Worm (Caenorhabditis elegans): ENCODE results near the gene spot-1.
A peak's percentile ranks its signal among the peaks of the same experiment; 100 is the strongest.

The spot-1 gene

ce11 chrIII:7293075-7293684 lies 16.1 kb upstream of the spot-1 start, which contains the start of gene cwf-19L2:
cwf-19L2 (plus strand) TSS chrIII:7293634.
- TF ChIP-seq nhr-23 (tag; optimal IDR thresholded peaks at IDR 0.05) (no peak), nhr-237 (tag; optimal IDR thresholded peaks at IDR 0.05) (no peak), pqm-1 (tag; optimal IDR thresholded peaks at IDR 0.05) (no peak), elt-3 (tag; optimal IDR thresholded peaks at IDR 0.05) (no peak), fos-1 (tag; optimal IDR thresholded peaks at IDR 0.05) (no peak), ama-1 (optimal IDR thresholded peaks at IDR 0.05) (no peak), pha-4 (tag; optimal IDR thresholded peaks at IDR 0.05) (peak; percentile 52)

- peak; percentile 61 for TF ChIP-seq nhr-25 (tag; optimal IDR thresholded peaks at IDR 0.05)
- peak; percentile 17 for TF ChIP-seq hmg-11 (tag; optimal IDR thresholded peaks at IDR 0.05)
- TF ChIP-seq nhr-77 (tag; optimal IDR thresholded peaks at IDR 0.05), result no peak
- TF ChIP-seq eor-1 (tag; optimal IDR thresholded peaks at IDR 0.05), result no peak
- peak; percentile 15 for TF ChIP-seq lin-15B (tag; optimal IDR thresholded peaks at IDR 0.05)
- TF ChIP-seq pha-4 (tag; optimal IDR thresholded peaks at IDR 0.05), result peak; percentile 26
- TF ChIP-seq nfya-1 (tag; optimal IDR thresholded peaks at IDR 0.05; ENCODE audit: insufficient read depth), result peak; percentile 54
- TF ChIP-seq egl-27 (tag; optimal IDR thresholded peaks at IDR 0.05), result no peak
- peak; percentile 7 for TF ChIP-seq lin-39 (tag; optimal IDR thresholded peaks at IDR 0.05)
- TF ChIP-seq ztf-4 (tag; optimal IDR thresholded peaks at IDR 0.05), result no peak
Measured at ce11 chrIII:7292569-7292968, 15.5 kb upstream of the spot-1 start.

DNA sequence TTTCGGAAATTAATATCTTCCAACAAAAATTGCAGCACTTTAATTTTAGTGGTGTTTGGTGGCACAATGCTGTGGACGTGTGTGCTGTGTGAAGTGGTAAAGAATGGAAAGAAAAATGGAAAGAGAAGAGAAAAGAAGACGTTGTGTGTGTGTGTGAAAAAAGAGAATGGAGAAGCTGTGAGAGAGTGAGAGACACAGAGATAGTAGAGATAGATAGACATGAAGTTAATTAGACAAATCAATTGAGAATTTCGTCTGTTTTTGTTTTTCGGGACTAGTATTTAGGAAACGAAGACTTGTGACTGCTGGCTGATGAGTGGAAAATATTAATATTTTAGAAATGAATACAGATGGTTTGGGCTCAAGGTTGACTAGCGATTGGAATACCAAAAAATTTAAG lies 14.1 kb upstream of the spot-1 start:
- TF ChIP-seq mml-1 (tag; optimal IDR thresholded peaks at IDR 0.05), result no peak
- TF ChIP-seq nfya-1 (tag; optimal IDR thresholded peaks at IDR 0.05; ENCODE audit: insufficient read depth), result peak; percentile 27

DNA sequence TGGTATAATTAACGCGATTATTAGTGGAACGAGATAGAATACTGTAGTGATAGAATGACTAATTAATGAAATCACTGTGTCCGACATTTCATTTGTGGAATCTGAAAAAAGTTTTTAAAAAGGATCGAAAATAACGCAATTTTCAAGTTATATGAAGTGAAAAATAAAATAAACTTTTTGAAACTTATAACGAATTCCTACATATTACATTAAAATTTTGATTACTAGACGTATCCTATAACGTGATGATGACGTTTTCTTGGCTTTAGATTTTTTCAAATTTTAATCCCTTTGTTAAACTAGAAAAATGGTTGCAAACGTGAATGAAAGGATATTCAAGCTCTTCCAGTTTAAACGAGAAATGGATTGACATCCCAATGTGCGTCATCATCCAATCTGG lies 13.4 kb upstream of the spot-1 start, which contains the start of gene algn-11:
algn-11 (minus strand) TSS at position 101 of the 400 bp plus-strand sequence.
- TF ChIP-seq daf-12 (tag; optimal IDR thresholded peaks at IDR 0.05) (no peak), eor-1 (tag; optimal IDR thresholded peaks at IDR 0.05) (no peak), lin-39 (tag; optimal IDR thresholded peaks at IDR 0.05) (no peak), egl-27 (tag; optimal IDR thresholded peaks at IDR 0.05) (no peak), tbx-2 (tag; optimal IDR thresholded peaks at IDR 0.05) (no peak), fkh-10 (GFP tag; optimal IDR thresholded peaks at IDR 0.05) (no peak), aly-2 (tag; optimal IDR thresholded peaks at IDR 0.05) (no peak)

ce11 chrIII:7287503-7287902 lies 10.4 kb upstream of the spot-1 start, which contains the start of gene ykt-6:
ykt-6 (minus strand) TSS chrIII:7287603.
- TF ChIP-seq hmg-11 (tag; optimal IDR thresholded peaks at IDR 0.05) (no peak), tbx-2 (tag; optimal IDR thresholded peaks at IDR 0.05) (no peak), fkh-2 (tag; optimal IDR thresholded peaks at IDR 0.05) (no peak), ama-1 (optimal IDR thresholded peaks at IDR 0.05) (no peak), nhr-67 (tag; optimal IDR thresholded peaks at IDR 0.05) (no peak), aly-2 (tag; optimal IDR thresholded peaks at IDR 0.05) (no peak), lin-39 (tag; optimal IDR thresholded peaks at IDR 0.05) (no peak), nhr-23 (tag; optimal IDR thresholded peaks at IDR 0.05) (no peak), R02D3.7 (tag; optimal IDR thresholded peaks at IDR 0.05) (no peak), nhr-11 (tag; optimal IDR thresholded peaks at IDR 0.05) (no peak), ZK546.5 (tag; optimal IDR thresholded peaks at IDR 0.05) (no peak), elt-3 (tag; optimal IDR thresholded peaks at IDR 0.05) (no peak), skn-1 (tag; optimal IDR thresholded peaks at IDR 0.05) (no peak), nhr-43 (tag; optimal IDR thresholded peaks at IDR 0.05; ENCODE audit: poor library complexity, severe bottlenecking) (no peak), pqm-1 (tag; optimal IDR thresholded peaks at IDR 0.05) (no peak), nhr-77 (tag; optimal IDR thresholded peaks at IDR 0.05) (no peak), nfya-1 (tag; optimal IDR thresholded peaks at IDR 0.05; ENCODE audit: insufficient read depth) (no peak)

- TF ChIP-seq R02D3.7 (tag; optimal IDR thresholded peaks at IDR 0.05), result no peak
- no peak for TF ChIP-seq unc-39 (tag; optimal IDR thresholded peaks at IDR 0.05)
- no peak for TF ChIP-seq ZK546.5 (tag; optimal IDR thresholded peaks at IDR 0.05)
Measured at ce11 chrIII:7285783-7286182, 8.7 kb upstream of the spot-1 start, which contains the start of gene pho-5. pho-5 (minus strand) TSS chrIII:7285883.

DNA sequence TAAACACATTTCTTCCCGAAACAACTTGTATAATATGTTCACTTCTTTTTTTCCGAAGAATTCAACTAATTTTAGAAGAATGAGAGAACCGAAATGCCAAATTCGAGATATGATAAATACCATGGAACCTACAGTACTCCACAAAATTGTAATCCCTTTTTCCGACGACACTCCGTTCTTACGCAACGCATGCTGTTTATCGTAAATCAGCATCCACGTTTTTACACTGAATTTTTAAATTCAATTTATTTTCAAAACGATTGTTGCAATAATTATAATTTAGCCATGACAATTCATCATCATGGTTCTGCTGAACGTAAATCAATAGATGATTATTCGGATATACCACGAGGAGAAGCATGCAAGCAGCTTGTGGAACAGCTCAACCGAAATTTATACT lies 4.1 kb upstream of the spot-1 start, which contains the start of gene B0361.3:
B0361.3 (plus strand) TSS at position 284 of the 400 bp plus-strand sequence.
- TF ChIP-seq fkh-10 (GFP tag; optimal IDR thresholded peaks at IDR 0.05), result no peak
- TF ChIP-seq lin-39 (tag; optimal IDR thresholded peaks at IDR 0.05), result no peak
- no peak for TF ChIP-seq nhr-237 (tag; optimal IDR thresholded peaks at IDR 0.05)
- no peak for TF ChIP-seq ama-1 (optimal IDR thresholded peaks at IDR 0.05)
- no peak for TF ChIP-seq zag-1 (tag; optimal IDR thresholded peaks at IDR 0.05)
- TF ChIP-seq nhr-43 (tag; optimal IDR thresholded peaks at IDR 0.05; ENCODE audit: poor library complexity, severe bottlenecking), result no peak
- TF ChIP-seq R02D3.7 (tag; optimal IDR thresholded peaks at IDR 0.05), result peak; percentile 42
- TF ChIP-seq nfya-1 (tag; optimal IDR thresholded peaks at IDR 0.05; ENCODE audit: insufficient read depth), result peak; percentile 21
- no peak for TF ChIP-seq daf-12 (tag; optimal IDR thresholded peaks at IDR 0.05)
- TF ChIP-seq ceh-9 (tag; optimal IDR thresholded peaks at IDR 0.05), result no peak
- TF ChIP-seq lin-15B (tag; optimal IDR thresholded peaks at IDR 0.05), result no peak
- no peak for TF ChIP-seq unc-62 (GFP tag; optimal IDR thresholded peaks at IDR 0.05)
- peak; percentile 31 for TF ChIP-seq pha-4 (tag; optimal IDR thresholded peaks at IDR 0.05)
- TF ChIP-seq elt-1 (tag; optimal IDR thresholded peaks at IDR 0.05), result no peak
- TF ChIP-seq fos-1 (tag; optimal IDR thresholded peaks at IDR 0.05), result no peak
- TF ChIP-seq pqm-1 (tag; optimal IDR thresholded peaks at IDR 0.05), result no peak
- no peak for TF ChIP-seq ceh-82 (tag; optimal IDR thresholded peaks at IDR 0.05)
- no peak for TF ChIP-seq hmg-11 (tag; optimal IDR thresholded peaks at IDR 0.05)

All from whole organism, L3 larva.